Worm (Caenorhabditis elegans) whole organism, L1 larva: ENCODE data around the gene ZK945.6.

Source experiments
- C16A3.4 ChIP-seq: fragments of 150-350 bp; optimal IDR thresholded peaks from 2 replicates; lab custom pipeline; 2014; ENCODE audit warnings: missing biosample characterization, missing genetic modification characterization
- C34B4.2 ChIP-seq: sonication (generic microtip); optimal IDR thresholded peaks from 2 replicates; lab custom pipeline; 2017; ENCODE audit warnings: mild to moderate bottlenecking, missing genetic modification characterization, missing compliant biosample characterization
- F16B12.6 ChIP-seq: fragments of 150-350 bp; optimal IDR thresholded peaks from 2 replicates; lab custom pipeline; 2014; ENCODE audit warnings: missing biosample characterization, missing genetic modification characterization
- alr-1 ChIP-seq: fragments of 200-800 bp; sonication (Bioruptor generic); optimal IDR thresholded peaks from 2 replicates; lab custom pipeline; 2018; ENCODE audit warnings: borderline replicate concordance, mild to moderate bottlenecking, missing genetic modification characterization, missing compliant biosample characterization
- ceh-88 ChIP-seq: fragments of 200-800 bp; sonication (Bioruptor generic); IDR thresholded peaks from 2 replicates; pipeline ENCODE4 v1.3.6; 2022; ENCODE audit warnings: missing genetic modification characterization, missing compliant biosample characterization
- ceh-90 ChIP-seq: sonication (generic microtip); optimal IDR thresholded peaks from 2 replicates; lab custom pipeline; 2016; ENCODE audit warnings: missing genetic modification characterization, missing compliant biosample characterization
- ces-1 ChIP-seq: fragments of 150-350 bp; optimal IDR thresholded peaks from 2 replicates; lab custom pipeline; 2014; ENCODE audit warnings: missing biosample characterization, missing genetic modification reagents, missing genetic modification characterization
- elt-2 ChIP-seq: sonication (generic microtip); optimal IDR thresholded peaks from 2 replicates; lab custom pipeline; 2016; ENCODE audit warnings: missing genetic modification characterization, mild to moderate bottlenecking, inconsistent platforms, missing compliant biosample characterization, missing genetic modification reagents
- fkh-8 ChIP-seq: sonication (generic microtip); optimal IDR thresholded peaks from 2 replicates; lab custom pipeline; 2016; ENCODE audit warnings: mild to moderate bottlenecking, missing genetic modification characterization, missing compliant biosample characterization
- hlh-17 ChIP-seq: fragments of 200-800 bp; sonication (Bioruptor generic); optimal IDR thresholded peaks from 2 replicates; lab custom pipeline; 2018; ENCODE audit warnings: missing genetic modification characterization, mild to moderate bottlenecking, missing compliant biosample characterization, moderate library complexity, borderline replicate concordance
- hlh-4 ChIP-seq: sonication (generic microtip); optimal IDR thresholded peaks from 2 replicates; lab custom pipeline; 2016; ENCODE audit warnings: mild to moderate bottlenecking, missing genetic modification characterization, missing compliant biosample characterization
- hpl-2 ChIP-seq: fragments of 150-350 bp; optimal IDR thresholded peaks from 2 replicates; lab custom pipeline; 2014; ENCODE audit warnings: missing biosample characterization, missing genetic modification reagents, missing genetic modification characterization
- irx-1 ChIP-seq: sonication (generic microtip); optimal IDR thresholded peaks from 2 replicates; lab custom pipeline; 2016; ENCODE audit warnings: missing genetic modification characterization, missing compliant biosample characterization
- jun-1 ChIP-seq: fragments of 150-350 bp; optimal IDR thresholded peaks from 2 replicates; lab custom pipeline; 2014; ENCODE audit warnings: missing biosample characterization, missing genetic modification reagents, missing genetic modification characterization
- lin-14 ChIP-seq: fragments of 200-800 bp; sonication (Bioruptor generic); optimal IDR thresholded peaks from 2 replicates; lab custom pipeline; 2018; ENCODE audit warnings: mild to moderate bottlenecking, missing genetic modification characterization, moderate library complexity, missing compliant biosample characterization
- lin-35 ChIP-seq, 2 experiments: fragments of 150-350 bp; optimal IDR thresholded peaks; 2 replicates each; lab custom pipeline; 2014; ENCODE audit warnings: missing biosample characterization in 2 of 2, missing genetic modification characterization in 2 of 2, missing genetic modification reagents in 2 of 2
- lin-39 ChIP-seq: fragments of 150-350 bp; optimal IDR thresholded peaks from 2 replicates; lab custom pipeline; 2014; ENCODE audit warnings: missing biosample characterization, missing genetic modification reagents, missing genetic modification characterization
- lsy-2 ChIP-seq, 2 experiments: fragments of 150-350 bp; optimal IDR thresholded peaks; 2 replicates each; lab custom pipeline; 2014; ENCODE audit warnings: missing biosample characterization in 2 of 2, missing genetic modification characterization in 2 of 2
- nhr-19 ChIP-seq: fragments of 200-800 bp; sonication (Bioruptor generic); conservative IDR thresholded peaks from 2 replicates; pipeline ENCODE4 v1.3.6; 2022; ENCODE audit warnings: missing genetic modification characterization, missing compliant biosample characterization
- nhr-20 ChIP-seq: sonication (generic microtip); optimal IDR thresholded peaks from 2 replicates; lab custom pipeline; 2016; ENCODE audit warnings: mild to moderate bottlenecking, missing genetic modification characterization, missing compliant biosample characterization
- nhr-237 ChIP-seq: fragments of 150-350 bp; optimal IDR thresholded peaks from 2 replicates; lab custom pipeline; 2014; ENCODE audit warnings: missing biosample characterization, missing genetic modification characterization
- nhr-71 ChIP-seq: sonication (generic microtip); optimal IDR thresholded peaks from 2 replicates; lab custom pipeline; 2016; ENCODE audit warnings: mild to moderate bottlenecking, missing genetic modification characterization, moderate library complexity, missing compliant biosample characterization
- nhr-76 ChIP-seq: sonication (generic microtip); optimal IDR thresholded peaks from 2 replicates; lab custom pipeline; 2017; ENCODE audit warnings: missing biosample characterization, missing genetic modification characterization
- nhr-77 ChIP-seq: fragments of 150-350 bp; optimal IDR thresholded peaks from 2 replicates; lab custom pipeline; 2014; ENCODE audit warnings: missing biosample characterization, missing genetic modification characterization
- nhr-84 ChIP-seq: sonication (generic microtip); optimal IDR thresholded peaks from 2 replicates; lab custom pipeline; 2017; ENCODE audit warnings: missing biosample characterization, missing genetic modification characterization
- nhr-85 ChIP-seq: sonication (generic microtip); peaks from one replicate; lab custom pipeline; 2016; ENCODE audit warnings: missing genetic modification characterization, inconsistent platforms, missing compliant biosample characterization
- nhr-90 ChIP-seq: sonication (generic microtip); optimal IDR thresholded peaks from 2 replicates; lab custom pipeline; 2016; ENCODE audit warnings: mild to moderate bottlenecking, missing genetic modification characterization, missing compliant biosample characterization; ENCODE audit not compliant: poor library complexity
- pag-3 ChIP-seq: sonication (generic microtip); optimal IDR thresholded peaks from 2 replicates; lab custom pipeline; 2017; ENCODE audit warnings: missing genetic modification characterization, mild to moderate bottlenecking, missing compliant biosample characterization, antibody characterized with exemption, borderline replicate concordance; ENCODE audit not compliant: insufficient read depth
- pax-3 ChIP-seq: fragments of 200-800 bp; sonication (Bioruptor generic); optimal IDR thresholded peaks from 2 replicates; lab custom pipeline; 2018; ENCODE audit warnings: mild to moderate bottlenecking, missing genetic modification characterization, moderate library complexity, missing compliant biosample characterization
- rnt-1 ChIP-seq: sonication (generic microtip); optimal IDR thresholded peaks from 2 replicates; lab custom pipeline; 2016; ENCODE audit warnings: mild to moderate bottlenecking, missing genetic modification characterization, moderate library complexity, missing compliant biosample characterization
- skn-1 ChIP-seq: fragments of 150-350 bp; optimal IDR thresholded peaks from 2 replicates; lab custom pipeline; 2014; ENCODE audit warnings: missing biosample characterization, missing genetic modification characterization
- snu-23 ChIP-seq: sonication (generic microtip); optimal IDR thresholded peaks from 2 replicates; lab custom pipeline; 2016; ENCODE audit warnings: missing genetic modification characterization, missing compliant biosample characterization
- sox-4 ChIP-seq: sonication (generic microtip); optimal IDR thresholded peaks from 2 replicates; lab custom pipeline; 2016; ENCODE audit warnings: missing genetic modification characterization, missing compliant biosample characterization
- sup-37 ChIP-seq: fragments of 200-800 bp; sonication (Bioruptor generic); optimal IDR thresholded peaks from 2 replicates; lab custom pipeline; 2018; ENCODE audit warnings: mild to moderate bottlenecking, missing genetic modification characterization, missing compliant biosample characterization
- swsn-7 ChIP-seq: sonication (generic microtip); optimal IDR thresholded peaks from 2 replicates; lab custom pipeline; 2016; ENCODE audit warnings: missing genetic modification characterization, missing compliant biosample characterization
- tbx-2 ChIP-seq: sonication (generic microtip); optimal IDR thresholded peaks from 2 replicates; lab custom pipeline; 2016; ENCODE audit warnings: missing genetic modification characterization, missing compliant biosample characterization
- tlp-1 ChIP-seq: fragments of 150-350 bp; optimal IDR thresholded peaks from 2 replicates; lab custom pipeline; 2014; ENCODE audit warnings: missing biosample characterization, missing genetic modification characterization
- unc-30 ChIP-seq: sonication (generic microtip); optimal IDR thresholded peaks from 2 replicates; lab custom pipeline; 2017; ENCODE audit warnings: missing biosample characterization, missing genetic modification characterization
- unc-62 ChIP-seq: fragments of 150-350 bp; optimal IDR thresholded peaks from 2 replicates; lab custom pipeline; 2014; ENCODE audit warnings: missing biosample characterization, missing genetic modification reagents, missing genetic modification characterization
- unc-86 ChIP-seq: sonication (generic microtip); optimal IDR thresholded peaks from 2 replicates; lab custom pipeline; 2016; ENCODE audit warnings: missing genetic modification characterization, missing compliant biosample characterization
- zag-1 ChIP-seq: fragments of 150-350 bp; optimal IDR thresholded peaks from 2 replicates; lab custom pipeline; 2014; ENCODE audit warnings: missing biosample characterization, missing genetic modification characterization
- ztf-11 ChIP-seq, 2 experiments: sonication (generic microtip); optimal IDR thresholded peaks; 2 replicates each; lab custom pipeline; 2016 to 2017; ENCODE audit warnings: missing genetic modification characterization in 2 of 2, missing biosample characterization in 1 of 2, missing compliant biosample characterization in 1 of 2

Gene ZK945.6

ce11 chrII:10146488-10146887 lies 39.7 kb upstream of the ZK945.6 start, which contains the start of gene pax-3:
pax-3 (plus strand) TSS chrII:10146570.
- TF ChIP-seq nhr-85 (tag; lab: Kevin White, UChicago) (peak; percentile 87), hpl-2 (no peak), lin-14 (GFP tag; lab: Kevin White, UChicago) (peak; percentile 12), lsy-2 (tag; optimal IDR thresholded peaks at IDR 0.05; lab: Kevin White, UChicago) (peak in 1 of 2 experiments; percentile 69), rnt-1 (tag; lab: Kevin White, UChicago) (no peak), F16B12.6 (tag; lab: Kevin White, UChicago) (no peak)

- TF ChIP-seq skn-1 (tag; lab: Kevin White, UChicago) (no peak), nhr-76 (tag; lab: Kevin White, UChicago) (no peak), ztf-11 (tag; optimal IDR thresholded peaks at IDR 0.05; lab: Kevin White, UChicago) (no peak), lin-39 (no peak), sup-37 (GFP tag; lab: Kevin White, UChicago) (no peak), nhr-71 (tag; lab: Kevin White, UChicago) (no peak), ceh-88 (no peak), nhr-77 (tag; lab: Kevin White, UChicago) (no peak), hpl-2 (no peak), snu-23 (GFP tag; lab: Kevin White, UChicago) (no peak), nhr-237 (tag; lab: Kevin White, UChicago) (no peak), irx-1 (no peak), jun-1 (no peak), unc-86 (tag; lab: Kevin White, UChicago) (no peak), nhr-90 (tag; lab: Kevin White, UChicago) (no peak)
These were observed 37.3 kb upstream of the ZK945.6 start, which contains the start of gene F27E5.3 for ce11 chrII:10144092-10144491. F27E5.3 (minus strand) TSS chrII:10144192.

ce11 chrII:10139177-10139640 lies 32.4 kb upstream of the ZK945.6 start, which contains the start of gene asah-2:
asah-2 (plus strand) TSS chrII:10139590.
- TF ChIP-seq ces-1 (GFP tag; lab: Kevin White, UChicago) (no peak), tlp-1 (tag; lab: Kevin White, UChicago) (no peak), ceh-90 (tag; lab: Kevin White, UChicago) (no peak), nhr-90 (tag; lab: Kevin White, UChicago) (peak; percentile 2), elt-2 (tag; lab: Kevin White, UChicago) (peak; percentile 83), alr-1 (no peak), pag-3 (tag; lab: Kevin White, UChicago) (no peak)
- TF ChIP-seq, all 84 proteins: peak for 2

- TF ChIP-seq hlh-17 (GFP tag; lab: Kevin White, UChicago) (no peak), fkh-8 (tag; lab: Kevin White, UChicago) (no peak), lin-35 (GFP tag; optimal IDR thresholded peaks at IDR 0.05; lab: Kevin White, UChicago) (no peak), snu-23 (GFP tag; lab: Kevin White, UChicago) (no peak), irx-1 (no peak), unc-30 (no peak), nhr-20 (tag; lab: Kevin White, UChicago) (no peak), F16B12.6 (tag; lab: Kevin White, UChicago) (no peak), nhr-84 (tag; lab: Kevin White, UChicago) (no peak)
These were observed 30.6 kb upstream of the ZK945.6 start, which contains the start of gene phg-1 for ce11 chrII:10137358-10137757. phg-1 (plus strand) TSS chrII:10137658.

- TF ChIP-seq hpl-2 (no peak), nhr-77 (tag; lab: Kevin White, UChicago) (no peak), tbx-2 (no peak), hlh-4 (tag; lab: Kevin White, UChicago) (no peak), C34B4.2 (tag; lab: Kevin White, UChicago) (no peak), unc-62 (GFP tag; lab: Kevin White, UChicago) (no peak), pax-3 (tag; lab: Kevin White, UChicago) (no peak), lin-35 (GFP tag; optimal IDR thresholded peaks at IDR 0.05; lab: Kevin White, UChicago) (no peak), swsn-7 (tag; lab: Kevin White, UChicago) (no peak), skn-1 (tag; lab: Kevin White, UChicago) (no peak), lsy-2 (tag; optimal IDR thresholded peaks at IDR 0.05; lab: Kevin White, UChicago) (no peak), hlh-17 (GFP tag; lab: Kevin White, UChicago) (no peak), zag-1 (tag; lab: Kevin White, UChicago) (no peak), nhr-76 (tag; lab: Kevin White, UChicago) (no peak), sox-4 (tag; lab: Kevin White, UChicago) (no peak), C16A3.4 (tag; lab: Kevin White, UChicago) (no peak), nhr-19 (no peak)
- TF ChIP-seq, all 84 proteins: peak for 0
These were observed 30.0 kb upstream of the ZK945.6 start for ce11 chrII:10136771-10137170.
